Worm (Caenorhabditis elegans): ENCODE measurements around the gene gldi-2.

ce11 chrII:6772482-6772881 is 10.7 kb upstream of the gldi-2 start:
- TF ChIP-seq duxl-1 (tag; optimal IDR thresholded peaks at IDR 0.05; ENCODE audit: poor library complexity) = no peak
- TF ChIP-seq nhr-77 (tag; optimal IDR thresholded peaks at IDR 0.05) = no peak
- no peak for TF ChIP-seq daf-8 (GFP tag; IDR thresholded peaks at IDR 0.05)
- no peak for TF ChIP-seq mep-1 (tag; optimal IDR thresholded peaks at IDR 0.05)
- no peak for TF ChIP-seq lin-38 (GFP tag; IDR thresholded peaks at IDR 0.05)
- TF ChIP-seq aly-2 (tag; optimal IDR thresholded peaks at IDR 0.05) = no peak
- no peak for TF ChIP-seq nhr-28 (tag; optimal IDR thresholded peaks at IDR 0.05)
